Worm (Caenorhabditis elegans) whole organism, dauer: ENCODE results near the gene hlb-1.

Experiments used
- unc-62 ChIP-seq: sonication (generic microtip); optimal IDR thresholded peaks from 2 replicates; lab custom pipeline; 2017; ENCODE audit warnings: missing biosample characterization, missing genetic modification reagents, missing genetic modification characterization

The hlb-1 gene

ce11 chrX:13882639-13883038, at the start of gene hlb-1:
TSS of gene hlb-1 (minus strand) at chrX:13882739.
- TF ChIP-seq unc-62, result no peak

- no peak for TF ChIP-seq unc-62
Measured at ce11 chrX:13929534-13929933, 47.0 kb upstream of the hlb-1 start, which contains the start of gene meg-1. TSS of gene meg-1 (minus strand) at chrX:13929634.

ce11 chrX:13928532-13928931, 46.0 kb upstream of the hlb-1 start:
- TF ChIP-seq unc-62, result no peak

- TF ChIP-seq unc-62, result no peak
Measured at ce11 chrX:13926029-13926428, 43.5 kb upstream of the hlb-1 start, which contains the start of gene meg-2. TSS of gene meg-2 (minus strand) at chrX:13926129.

- no peak for TF ChIP-seq unc-62
Measured at ce11 chrX:13920374-13920986, 37.9 kb upstream of the hlb-1 start.

- no peak for TF ChIP-seq unc-62
Measured at ce11 chrX:13918143-13918542, 35.6 kb upstream of the hlb-1 start.

ce11 chrX:13917121-13917755, 34.7 kb upstream of the hlb-1 start, which contains the start of gene ekl-5:
TSS of gene ekl-5 (minus strand) at chrX:13917171.
- TF ChIP-seq unc-62, result no peak

ce11 chrX:13914289-13914688, 31.8 kb upstream of the hlb-1 start, which contains the start of gene Y26E6A.2:
TSS of gene Y26E6A.2 (minus strand) at chrX:13914389.
- no peak for TF ChIP-seq unc-62

ce11 chrX:13913641-13914040, 31.1 kb upstream of the hlb-1 start:
- no peak for TF ChIP-seq unc-62

ce11 chrX:13909850-13910249, 27.3 kb upstream of the hlb-1 start, which contains the start of gene Y26E6A.3:
TSS of gene Y26E6A.3 (minus strand) at chrX:13909950.
- no peak for TF ChIP-seq unc-62

ce11 chrX:13903769-13904168, 21.2 kb upstream of the hlb-1 start:
- no peak for TF ChIP-seq unc-62

- no peak for TF ChIP-seq unc-62
Measured at ce11 chrX:13903328-13903727, 20.8 kb upstream of the hlb-1 start, which contains the start of gene sra-39. TSS of gene sra-39 (minus strand) at chrX:13903428.

- no peak for TF ChIP-seq unc-62
Measured at ce11 chrX:13900047-13900446, 17.5 kb upstream of the hlb-1 start, which contains the start of gene sra-38. TSS of gene sra-38 (minus strand) at chrX:13900147.

ce11 chrX:13893256-13893655, 10.7 kb upstream of the hlb-1 start, which contains the start of gene sra-37:
TSS of gene sra-37 (minus strand) at chrX:13893356.
- TF ChIP-seq unc-62, result no peak

ce11 chrX:13886195-13886594, 3.7 kb upstream of the hlb-1 start:
- no peak for TF ChIP-seq unc-62

ce11 chrX:13885131-13885530, 2.6 kb upstream of the hlb-1 start:
- no peak for TF ChIP-seq unc-62

ce11 chrX:13884157-13884556, 1.6 kb upstream of the hlb-1 start:
- no peak for TF ChIP-seq unc-62

- no peak for TF ChIP-seq unc-62
Measured at ce11 chrX:13881760-13882369, 674 bp downstream of the hlb-1 start.
